Worm (Caenorhabditis elegans) whole organism, L3 larva: ENCODE results near the gene ssl-1.

Source experiments
- ZK546.5 ChIP-seq: sonication (generic microtip); optimal IDR thresholded peaks from 2 replicates; lab custom pipeline; 2017; ENCODE audit warnings: missing biosample characterization, missing genetic modification characterization
- aly-2 ChIP-seq: fragments of 150-350 bp; optimal IDR thresholded peaks from 2 replicates; lab custom pipeline; 2014; ENCODE audit warnings: missing biosample characterization, missing genetic modification characterization
- ceh-9 ChIP-seq: sonication (generic microtip); optimal IDR thresholded peaks from 2 replicates; lab custom pipeline; 2018; ENCODE audit warnings: missing biosample characterization, missing genetic modification characterization
- egl-27 ChIP-seq: sonication (generic microtip); optimal IDR thresholded peaks from 4 replicates; lab custom pipeline; 2017; ENCODE audit warnings: missing biosample characterization, missing genetic modification reagents, missing genetic modification characterization
- lin-39 ChIP-seq: fragments of 150-350 bp; optimal IDR thresholded peaks from 2 replicates; lab custom pipeline; 2018; ENCODE audit warnings: missing biosample characterization, missing genetic modification reagents, missing genetic modification characterization
- nfya-1 ChIP-seq: sonication (generic microtip); optimal IDR thresholded peaks from 2 replicates; lab custom pipeline; 2017; ENCODE audit warnings: missing genetic modification characterization, mild to moderate bottlenecking, missing compliant biosample characterization, antibody characterized with exemption, moderate library complexity; ENCODE audit not compliant: insufficient read depth
- pha-4 ChIP-seq: fragments of 150-350 bp; optimal IDR thresholded peaks from 2 replicates; lab custom pipeline; 2014; ENCODE audit warnings: missing biosample characterization, missing genetic modification reagents, missing genetic modification characterization

DNA sequence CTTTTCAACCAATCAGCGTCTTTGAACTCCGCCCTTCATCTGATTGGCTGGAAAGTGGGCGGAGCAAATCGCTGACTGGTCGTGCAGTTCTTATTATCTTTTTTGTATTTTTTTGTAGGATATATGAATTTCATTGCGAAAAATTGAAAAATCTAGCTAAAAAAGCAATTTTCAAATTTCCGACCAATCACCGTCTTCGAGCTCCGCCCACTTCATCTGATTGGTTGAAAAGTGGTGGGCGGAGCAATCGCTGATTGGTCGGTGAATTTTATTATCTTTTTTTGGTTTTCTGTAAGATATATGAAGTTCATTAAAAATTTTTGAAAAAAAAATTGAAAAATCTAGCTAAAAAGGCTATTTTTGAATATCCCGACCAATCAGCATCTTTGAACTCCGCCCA lies 34.1 kb upstream of the ssl-1 start:
- TF ChIP-seq pha-4 (tag; lab: Kevin White, UChicago) (no peak), nfya-1 (tag; lab: Kevin White, UChicago) (peak; percentile 86), egl-27 (no peak), lin-39 (tag; lab: Kevin White, UChicago) (no peak), ceh-9 (tag; lab: Kevin White, UChicago) (no peak), ZK546.5 (tag; lab: Kevin White, UChicago) (no peak), aly-2 (tag; lab: Kevin White, UChicago) (no peak)
